Fruit fly (Drosophila melanogaster) whole organism, embryonic: ENCODE data around the gene CG13675.

Experiments used
- ATbp ChIP-seq: fragments of 200-800 bp; sonication (Bioruptor generic); optimal IDR thresholded peaks from 2 replicates; lab custom pipeline; 2017; ENCODE audit warnings: missing biosample characterization, mild to moderate bottlenecking, missing genetic modification characterization, missing genetic modification reagents
- CG10147 ChIP-seq: fragments of 200-800 bp; sonication (Bioruptor generic); optimal IDR thresholded peaks from 2 replicates; lab custom pipeline; 2019; ENCODE audit warnings: missing biosample characterization, mild to moderate bottlenecking, missing genetic modification characterization, moderate library complexity
- CG12391 ChIP-seq: fragments of 200-800 bp; sonication (Bioruptor generic); optimal IDR thresholded peaks from 3 replicates; lab custom pipeline; 2018; ENCODE audit warnings: missing biosample characterization, mild to moderate bottlenecking, missing genetic modification characterization, moderate library complexity
- CG12942 ChIP-seq: fragments of 200-800 bp; sonication (Bioruptor generic); optimal IDR thresholded peaks from 3 replicates; lab custom pipeline; 2016; ENCODE audit warnings: missing biosample characterization, missing genetic modification characterization
- CG13287 ChIP-seq: fragments of 200-800 bp; sonication (Bioruptor generic); IDR thresholded peaks from 2 replicates; pipeline ENCODE4 v1.3.6; 2022; ENCODE audit warnings: missing biosample characterization, missing genetic modification characterization; ENCODE audit not compliant: partially characterized antibody
- CG13424 ChIP-seq: fragments of 200-800 bp; sonication (Bioruptor generic); optimal IDR thresholded peaks from 2 replicates; lab custom pipeline; 2019; ENCODE audit warnings: missing biosample characterization, mild to moderate bottlenecking, missing genetic modification characterization, moderate library complexity
- CG13775 ChIP-seq: fragments of 200-800 bp; sonication (Bioruptor generic); optimal IDR thresholded peaks from 3 replicates; lab custom pipeline; 2017; ENCODE audit warnings: missing biosample characterization, mild to moderate bottlenecking, missing genetic modification characterization
- CG14050 ChIP-seq: fragments of 200-800 bp; sonication (Bioruptor generic); IDR thresholded peaks from 3 replicates; pipeline ENCODE4 v1.3.6; 2022; ENCODE audit warnings: missing biosample characterization, missing genetic modification characterization
- CG14667 ChIP-seq: fragments of 200-800 bp; sonication (Bioruptor generic); IDR thresholded peaks from 2 replicates; pipeline ENCODE4 v1.3.6; 2022; ENCODE audit warnings: missing biosample characterization, missing genetic modification characterization
- CG14965 ChIP-seq: fragments of 200-800 bp; sonication (Bioruptor generic); optimal IDR thresholded peaks from 2 replicates; lab custom pipeline; 2016; ENCODE audit warnings: missing biosample characterization, missing genetic modification characterization, borderline replicate concordance
- CG1529 ChIP-seq: fragments of 200-800 bp; sonication (Bioruptor generic); optimal IDR thresholded peaks from 3 replicates; lab custom pipeline; 2018; ENCODE audit warnings: missing biosample characterization, missing genetic modification characterization
- CG1603 ChIP-seq: fragments of 200-800 bp; sonication (Bioruptor generic); optimal IDR thresholded peaks from 2 replicates; lab custom pipeline; 2019; ENCODE audit warnings: missing biosample characterization, mild to moderate bottlenecking, missing genetic modification characterization, moderate library complexity
- CG3163 ChIP-seq: fragments of 200-800 bp; sonication (Bioruptor generic); optimal IDR thresholded peaks from 3 replicates; lab custom pipeline; 2016; ENCODE audit warnings: missing biosample characterization, missing genetic modification characterization
- CG4707 ChIP-seq: fragments of 200-800 bp; sonication (Bioruptor generic); optimal IDR thresholded peaks from 2 replicates; lab custom pipeline; 2018; ENCODE audit warnings: missing biosample characterization, mild to moderate bottlenecking, missing genetic modification characterization, moderate library complexity
- CG4730 ChIP-seq: fragments of 200-800 bp; sonication (Bioruptor generic); IDR thresholded peaks from 2 replicates; pipeline ENCODE4 v1.3.6; 2022; ENCODE audit warnings: missing biosample characterization, missing genetic modification characterization
- CG6765 ChIP-seq: fragments of 200-800 bp; sonication (Bioruptor generic); optimal IDR thresholded peaks from 3 replicates; lab custom pipeline; 2017; ENCODE audit warnings: missing biosample characterization, mild to moderate bottlenecking, missing genetic modification characterization
- CG7987 ChIP-seq: fragments of 200-800 bp; sonication (Bioruptor generic); optimal IDR thresholded peaks from 2 replicates; lab custom pipeline; 2018; ENCODE audit warnings: missing biosample characterization, mild to moderate bottlenecking, missing genetic modification characterization, moderate library complexity
- Dek ChIP-seq: fragments of 200-800 bp; sonication (Bioruptor generic); optimal IDR thresholded peaks from 3 replicates; lab custom pipeline; 2019; ENCODE audit warnings: missing biosample characterization, mild to moderate bottlenecking, missing genetic modification characterization, moderate library complexity
- Eip74EF ChIP-seq, 2 experiments: fragments of 200-800 bp in 1 of 2; fragments of >200 bp in 1 of 2; sonication (Bioruptor generic) in 1 of 2; optimal IDR thresholded peaks; 2 replicates each; lab custom pipeline; 2017 to 2019; ENCODE audit warnings: missing biosample characterization in 2 of 2, missing genetic modification characterization in 2 of 2, mild to moderate bottlenecking in 1 of 2, moderate library complexity in 1 of 2
- Ets97D ChIP-seq: fragments of 200-800 bp; sonication (Bioruptor generic); optimal IDR thresholded peaks from 3 replicates; lab custom pipeline; 2016; ENCODE audit warnings: missing biosample characterization, missing genetic modification characterization
- H2.0 ChIP-seq: fragments of 200-800 bp; sonication (Bioruptor generic); IDR thresholded peaks from 2 replicates; pipeline ENCODE4 v1.3.6; 2022; ENCODE audit warnings: missing biosample characterization, missing genetic modification characterization
- Lpt ChIP-seq: fragments of >200 bp; optimal IDR thresholded peaks from 2 replicates; lab custom pipeline; 2018; ENCODE audit warnings: missing biosample characterization, missing genetic modification characterization
- Mrtf ChIP-seq: fragments of 200-800 bp; sonication (Bioruptor generic); IDR thresholded peaks from 3 replicates; pipeline ENCODE4 v1.3.6; 2022; ENCODE audit warnings: missing biosample characterization, missing genetic modification characterization
- Poxn ChIP-seq: fragments of 200-800 bp; sonication (Bioruptor generic); IDR thresholded peaks from 2 replicates; pipeline ENCODE4 v1.3.6; 2022; ENCODE audit warnings: missing biosample characterization, missing genetic modification characterization
- Rfx ChIP-seq: fragments of 200-800 bp; sonication (Bioruptor generic); IDR thresholded peaks from 2 replicates; pipeline ENCODE4 v1.3.6; 2022; ENCODE audit warnings: missing biosample characterization, missing genetic modification characterization
- Tbp ChIP-seq: fragments of >200 bp; optimal IDR thresholded peaks from 2 replicates; lab custom pipeline; 2018; ENCODE audit warnings: missing biosample characterization, missing genetic modification characterization
- ase ChIP-seq: fragments of 200-800 bp; sonication (Bioruptor generic); IDR thresholded peaks from 3 replicates; pipeline ENCODE4 v1.3.6; 2022; ENCODE audit warnings: missing biosample characterization, missing genetic modification characterization
- chm ChIP-seq: fragments of 200-800 bp; sonication (Bioruptor generic); IDR thresholded peaks from 2 replicates; pipeline ENCODE4 v1.3.6; 2022; ENCODE audit warnings: missing biosample characterization, missing genetic modification characterization
- dpn ChIP-seq, 2 experiments: fragments of 200-800 bp; sonication (Bioruptor generic); optimal IDR thresholded peaks; 3 replicates each; lab custom pipeline; 2016; ENCODE audit warnings: missing biosample characterization in 2 of 2, missing genetic modification characterization in 2 of 2
- dysf ChIP-seq: fragments of 200-800 bp; sonication (Bioruptor generic); IDR thresholded peaks from 3 replicates; pipeline ENCODE4 v1.3.6; 2022; ENCODE audit warnings: missing biosample characterization, missing genetic modification characterization
- gro ChIP-seq: fragments of 200-800 bp; sonication (Bioruptor generic); optimal IDR thresholded peaks from 2 replicates; lab custom pipeline; 2016; ENCODE audit warnings: missing biosample characterization, missing genetic modification characterization
- h ChIP-seq: fragments of >200 bp; optimal IDR thresholded peaks from 2 replicates; lab custom pipeline; 2017
- ind ChIP-seq: fragments of 200-800 bp; sonication (Bioruptor generic); optimal IDR thresholded peaks from 3 replicates; lab custom pipeline; 2016; ENCODE audit warnings: missing biosample characterization, missing genetic modification characterization
- kah ChIP-seq: fragments of 200-800 bp; sonication (Bioruptor generic); optimal IDR thresholded peaks from 2 replicates; lab custom pipeline; 2018; ENCODE audit warnings: missing biosample characterization, mild to moderate bottlenecking, missing genetic modification characterization
- mirr ChIP-seq: fragments of 200-800 bp; sonication (Bioruptor generic); optimal IDR thresholded peaks from 3 replicates; lab custom pipeline; 2018; ENCODE audit warnings: missing biosample characterization, mild to moderate bottlenecking, missing genetic modification characterization
- nerfin-1 ChIP-seq: fragments of 200-800 bp; sonication (Bioruptor generic); optimal IDR thresholded peaks from 3 replicates; lab custom pipeline; 2019; ENCODE audit warnings: missing biosample characterization, mild to moderate bottlenecking, missing genetic modification characterization, moderate library complexity
- nom ChIP-seq: fragments of 200-800 bp; sonication (Bioruptor generic); optimal IDR thresholded peaks from 2 replicates; lab custom pipeline; 2017; ENCODE audit warnings: missing biosample characterization, missing genetic modification characterization, mild to moderate bottlenecking, moderate library complexity, missing genetic modification reagents
- pum ChIP-seq: fragments of 200-800 bp; sonication (Bioruptor generic); optimal IDR thresholded peaks from 2 replicates; lab custom pipeline; 2016; ENCODE audit warnings: missing biosample characterization, missing genetic modification characterization
- run ChIP-seq: fragments of 200-800 bp; sonication (Bioruptor generic); optimal IDR thresholded peaks from 3 replicates; lab custom pipeline; 2018; ENCODE audit warnings: missing biosample characterization, mild to moderate bottlenecking, missing genetic modification characterization
- sob ChIP-seq: fragments of 200-800 bp; sonication (Bioruptor generic); IDR thresholded peaks from 2 replicates; pipeline ENCODE4 v1.3.6; 2022; ENCODE audit warnings: missing biosample characterization, missing genetic modification characterization
- stwl ChIP-seq: fragments of 200-800 bp; sonication (Bioruptor generic); optimal IDR thresholded peaks from 3 replicates; lab custom pipeline; 2018; ENCODE audit warnings: missing biosample characterization, mild to moderate bottlenecking, missing genetic modification characterization, moderate library complexity
- tio ChIP-seq: fragments of 200-800 bp; sonication (Bioruptor generic); optimal IDR thresholded peaks from 2 replicates; lab custom pipeline; 2017; ENCODE audit warnings: missing biosample characterization, missing genetic modification characterization, inconsistent platforms

The CG13675 gene

DNA sequence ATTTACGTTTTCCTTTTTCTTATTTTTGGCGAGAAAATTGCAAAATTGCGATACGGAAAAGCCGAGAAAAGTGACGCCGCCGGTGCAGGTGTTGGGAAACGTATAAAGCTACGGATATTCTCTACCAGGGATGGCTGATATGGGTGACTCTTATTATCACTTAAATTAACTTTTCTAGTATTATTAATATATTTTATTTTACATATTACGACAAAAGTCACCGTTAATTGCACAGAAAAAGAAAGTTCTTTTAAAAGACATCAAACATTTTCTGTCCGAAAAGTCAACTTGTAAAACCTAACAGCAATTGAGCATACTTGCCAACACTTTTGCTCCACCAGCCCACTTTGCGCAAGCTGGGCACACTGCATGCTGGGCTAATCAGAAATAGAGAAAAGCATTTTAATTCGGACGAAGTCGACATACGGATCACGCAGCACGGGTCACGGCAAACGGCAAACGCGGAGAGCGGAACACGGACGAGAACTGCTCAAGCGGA is 37.6 kb downstream of the CG13675 start, which contains the start of the genes Cds and Uba2 (continued):
- peak; percentile 85 for TF ChIP-seq ase
- TF ChIP-seq CG13775 (GFP tag; lab: Kevin White, UChicago) = peak; percentile 95
- peak; percentile 83 for TF ChIP-seq tio (GFP tag; lab: Kevin White, UChicago)
- TF ChIP-seq H2.0 (GFP tag; lab: Robert Waterston, UW) = peak; percentile 86
- peak; percentile 96 for TF ChIP-seq CG13424 (tag; lab: Kevin White, UChicago)
- TF ChIP-seq dpn (GFP tag; optimal IDR thresholded peaks at IDR 0.05; lab: Kevin White, UChicago) = peak; percentile 81 to 96
- peak; percentile 86 for TF ChIP-seq nom (GFP tag; lab: Kevin White, UChicago)
- TF ChIP-seq CG4730 (GFP tag; lab: Robert Waterston, UW) = peak; percentile 84
- TF ChIP-seq CG1603 (tag; lab: Kevin White, UChicago) = peak; percentile 50
- TF ChIP-seq Dek (tag; lab: Kevin White, UChicago) = peak; percentile 94
- TF ChIP-seq Poxn (GFP tag; lab: Robert Waterston, UW) = peak; percentile 81
- TF ChIP-seq sob = peak; percentile 96
- TF ChIP-seq ind = peak; percentile 96
- TF ChIP-seq run (tag; lab: Kevin White, UChicago) = peak; percentile 62
- peak; percentile 3 for TF ChIP-seq CG14965 (GFP tag; lab: Kevin White, UChicago)
- peak; percentile 80 for TF ChIP-seq mirr
- peak; percentile 60 for TF ChIP-seq CG13287 (GFP tag; lab: Robert Waterston, UW)
- TF ChIP-seq Mrtf (GFP tag; lab: Robert Waterston, UW) = peak; percentile 79
- TF ChIP-seq CG6765 (GFP tag; lab: Kevin White, UChicago) = peak; percentile 89
- peak; percentile 44 for TF ChIP-seq kah (GFP tag; lab: Kevin White, UChicago)
- no peak for TF ChIP-seq h
- peak; percentile 81 for TF ChIP-seq gro (GFP tag; lab: Kevin White, UChicago)
- no peak for TF ChIP-seq Tbp
- TF ChIP-seq CG1529 = peak; percentile 73
- peak; percentile 84 for TF ChIP-seq CG7987 (GFP tag; lab: Kevin White, UChicago)
- TF ChIP-seq Eip74EF (GFP tag; optimal IDR thresholded peaks at IDR 0.05; lab: Kevin White, UChicago) = peak in 1 of 2 experiments; percentile 71
- peak; percentile 92 for TF ChIP-seq nerfin-1 (tag; lab: Kevin White, UChicago)
- peak; percentile 91 for TF ChIP-seq stwl
- peak; percentile 75 for TF ChIP-seq pum (GFP tag; lab: Kevin White, UChicago)
- peak; percentile 86 for TF ChIP-seq CG14050 (GFP tag; lab: Robert Waterston, UW)
- peak; percentile 96 for TF ChIP-seq Rfx (GFP tag; lab: Robert Waterston, UW)
- TF ChIP-seq ATbp (GFP tag; lab: Kevin White, UChicago) = peak; percentile 85
- TF ChIP-seq chm (GFP tag; lab: Robert Waterston, UW) = peak; percentile 77
- peak; percentile 82 for TF ChIP-seq CG14667 (GFP tag; lab: Robert Waterston, UW)
- TF ChIP-seq Ets97D (GFP tag; lab: Kevin White, UChicago) = peak; percentile 77
- TF ChIP-seq Lpt (GFP tag; lab: Kevin White, UChicago) = no peak
- TF ChIP-seq CG3163 (GFP tag; lab: Kevin White, UChicago) = peak; percentile 33
- TF ChIP-seq CG12391 (tag; lab: Kevin White, UChicago) = peak; percentile 96
- TF ChIP-seq CG12942 (GFP tag; lab: Kevin White, UChicago) = peak; percentile 94
- peak; percentile 92 for TF ChIP-seq dysf (GFP tag; lab: Robert Waterston, UW)
- peak; percentile 93 for TF ChIP-seq CG10147
- peak; percentile 57 for TF ChIP-seq CG4707 (GFP tag; lab: Kevin White, UChicago)
